Fruit fly (Drosophila melanogaster) whole organism, prepupa: Measurements from ENCODE around the gene CG32407.

ENCODE experiments used
- Blimp-1 ChIP-seq: fragments of 200-800 bp; sonication (Bioruptor generic); optimal IDR thresholded peaks from 3 replicates; lab custom pipeline; 2017; ENCODE audit warnings: missing biosample characterization, missing genetic modification characterization, mild to moderate bottlenecking, moderate library complexity, missing genetic modification reagents
- CG6808 ChIP-seq: fragments of 200-800 bp; sonication (Bioruptor generic); optimal IDR thresholded peaks from 3 replicates; lab custom pipeline; 2017; ENCODE audit warnings: missing biosample characterization, missing genetic modification characterization, mild to moderate bottlenecking, moderate library complexity, missing genetic modification reagents
- CG6854 ChIP-seq: fragments of 200-800 bp; sonication (Bioruptor generic); optimal IDR thresholded peaks from 2 replicates; lab custom pipeline; 2017; ENCODE audit warnings: missing biosample characterization, mild to moderate bottlenecking, missing genetic modification characterization
- Eip75B ChIP-seq: fragments of 200-800 bp; sonication (Bioruptor generic); optimal IDR thresholded peaks from 3 replicates; lab custom pipeline; 2016; ENCODE audit warnings: missing biosample characterization, missing genetic modification characterization
- Hr38 ChIP-seq: sonication (Bioruptor generic); optimal IDR thresholded peaks from 2 replicates; lab custom pipeline; 2016; ENCODE audit warnings: missing biosample characterization, missing genetic modification characterization
- cyc ChIP-seq: fragments of 200-800 bp; sonication (Bioruptor generic); optimal IDR thresholded peaks from 3 replicates; lab custom pipeline; 2016; ENCODE audit warnings: missing biosample characterization, missing genetic modification characterization
- dac ChIP-seq: fragments of 200-800 bp; sonication (Bioruptor generic); optimal IDR thresholded peaks from 2 replicates; lab custom pipeline; 2017; ENCODE audit warnings: missing biosample characterization, mild to moderate bottlenecking, missing genetic modification characterization
- fd59A ChIP-seq: fragments of 200-800 bp; sonication (Bioruptor generic); optimal IDR thresholded peaks from 2 replicates; lab custom pipeline; 2017; ENCODE audit warnings: missing biosample characterization, mild to moderate bottlenecking, missing genetic modification characterization, missing genetic modification reagents
- fkh ChIP-seq: fragments of 200-800 bp; sonication (Bioruptor generic); optimal IDR thresholded peaks from 3 replicates; lab custom pipeline; 2017; ENCODE audit warnings: missing biosample characterization, mild to moderate bottlenecking, missing genetic modification characterization, moderate library complexity

DNA sequence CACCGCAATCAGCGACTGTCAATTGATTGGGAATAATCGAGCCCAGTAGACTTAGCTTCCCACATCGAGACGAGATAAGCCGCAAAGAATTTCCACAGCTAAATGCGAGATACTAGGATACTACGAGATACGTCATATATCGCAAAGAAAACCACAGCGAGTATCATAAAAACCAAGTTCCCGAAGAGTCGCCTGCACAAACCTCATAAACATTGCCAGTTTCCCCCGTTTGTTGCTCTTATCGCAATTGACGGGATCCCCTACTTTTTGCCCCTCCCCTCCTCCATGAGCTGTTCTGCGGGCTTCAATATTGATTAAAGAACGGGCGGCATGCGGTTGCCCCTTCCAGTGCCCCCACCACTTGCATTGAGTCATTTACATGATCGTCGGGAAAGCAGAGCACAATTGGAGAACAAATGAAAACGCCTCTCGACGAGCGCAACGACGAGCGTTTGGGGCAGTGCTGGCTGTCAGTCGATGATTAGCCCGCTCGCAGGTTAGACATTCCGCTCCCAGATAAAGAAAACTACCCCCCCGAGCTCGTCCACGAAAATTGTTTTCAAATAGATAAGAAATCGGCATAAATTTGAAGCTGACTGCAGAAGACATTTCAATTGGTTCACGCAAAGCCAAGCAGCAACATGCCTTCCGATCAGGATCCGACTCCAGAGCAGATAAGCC lies at the start of gene CG32407:
- no peak for TF ChIP-seq Eip75B (GFP tag; lab: Kevin White, UChicago)
- no peak for TF ChIP-seq dac (GFP tag; lab: Kevin White, UChicago)
- TF ChIP-seq CG6854: no peak
- TF ChIP-seq cyc (GFP tag; lab: Kevin White, UChicago): no peak
- TF ChIP-seq Blimp-1: no peak
- no peak for TF ChIP-seq fd59A
- no peak for TF ChIP-seq Hr38 (GFP tag; lab: Kevin White, UChicago)
- no peak for TF ChIP-seq CG6808
- TF ChIP-seq fkh (GFP tag; lab: Kevin White, UChicago): peak; percentile 72
